Fruit fly (Drosophila melanogaster) whole organism, embryonic: ENCODE results near the gene CG42268.

ENCODE experiments used
- Atf6 ChIP-seq: fragments of 200-800 bp; sonication (Bioruptor generic); IDR thresholded peaks from 2 replicates; pipeline ENCODE4 v1.3.6; 2022; ENCODE audit warnings: missing biosample characterization, missing genetic modification characterization
- BEAF-32 ChIP-seq: fragments of 200-800 bp; sonication (Bioruptor generic); optimal IDR thresholded peaks from 3 replicates; lab custom pipeline; 2017; ENCODE audit warnings: missing biosample characterization, missing genetic modification characterization, mild to moderate bottlenecking, moderate library complexity, missing genetic modification reagents
- C15 ChIP-seq: fragments of 200-800 bp; sonication (Bioruptor generic); IDR thresholded peaks from 3 replicates; pipeline ENCODE4 v1.3.6; 2022; ENCODE audit warnings: missing biosample characterization, missing genetic modification characterization
- CG10462 ChIP-seq: fragments of 200-800 bp; sonication (Bioruptor generic); optimal IDR thresholded peaks from 2 replicates; lab custom pipeline; 2016; ENCODE audit warnings: missing biosample characterization, missing genetic modification characterization
- CG10543 ChIP-seq: fragments of 200-800 bp; sonication (Bioruptor generic); optimal IDR thresholded peaks from 3 replicates; lab custom pipeline; 2017; ENCODE audit warnings: missing biosample characterization, mild to moderate bottlenecking, missing genetic modification characterization, moderate library complexity
- CG10565 ChIP-seq: fragments of 200-800 bp; sonication (Bioruptor generic); optimal IDR thresholded peaks from 3 replicates; lab custom pipeline; 2016; ENCODE audit warnings: missing biosample characterization, mild to moderate bottlenecking, missing genetic modification characterization
- CG11085 ChIP-seq: fragments of 200-800 bp; sonication (Bioruptor generic); IDR thresholded peaks from 2 replicates; pipeline ENCODE4 v1.3.6; 2022; ENCODE audit warnings: missing biosample characterization, missing genetic modification characterization
- CG11560 ChIP-seq: fragments of 200-800 bp; sonication (Bioruptor generic); IDR thresholded peaks from 3 replicates; pipeline ENCODE4 v1.3.6; 2022; ENCODE audit warnings: missing biosample characterization, missing genetic modification characterization
- CG11696 ChIP-seq: fragments of 200-800 bp; sonication (Bioruptor generic); IDR thresholded peaks from 2 replicates; pipeline ENCODE4 v1.3.6; 2022; ENCODE audit warnings: missing biosample characterization, missing genetic modification characterization
- CG11723 ChIP-seq: fragments of 200-800 bp; sonication (Bioruptor generic); optimal IDR thresholded peaks from 2 replicates; lab custom pipeline; 2017; ENCODE audit warnings: missing biosample characterization, mild to moderate bottlenecking, missing genetic modification characterization
- CG12236 ChIP-seq: fragments of 200-800 bp; sonication (Bioruptor generic); optimal IDR thresholded peaks from 2 replicates; lab custom pipeline; 2016; ENCODE audit warnings: missing biosample characterization, missing genetic modification characterization
- CG13123 ChIP-seq: fragments of 200-800 bp; sonication (Bioruptor generic); optimal IDR thresholded peaks from 2 replicates; lab custom pipeline; 2016; ENCODE audit warnings: missing biosample characterization, missing genetic modification characterization
- CG14014 ChIP-seq: fragments of 200-800 bp; sonication (Bioruptor generic); IDR thresholded peaks from 2 replicates; pipeline ENCODE4 v1.3.6; 2022; ENCODE audit warnings: missing biosample characterization, missing genetic modification characterization
- CG15514 ChIP-seq: fragments of 200-800 bp; sonication (Bioruptor generic); optimal IDR thresholded peaks from 3 replicates; lab custom pipeline; 2017; ENCODE audit warnings: missing biosample characterization, missing genetic modification characterization, mild to moderate bottlenecking, moderate library complexity, missing genetic modification reagents
- CG17568 ChIP-seq: fragments of 200-800 bp; sonication (Bioruptor generic); optimal IDR thresholded peaks from 2 replicates; lab custom pipeline; 2018; ENCODE audit warnings: missing biosample characterization, mild to moderate bottlenecking, missing genetic modification characterization, moderate library complexity
- CG1832 ChIP-seq: fragments of 200-800 bp; sonication (Bioruptor generic); optimal IDR thresholded peaks from 2 replicates; lab custom pipeline; 2017; ENCODE audit warnings: missing biosample characterization, mild to moderate bottlenecking, missing genetic modification characterization, inconsistent platforms
- CG2116 ChIP-seq: fragments of 200-800 bp; sonication (Bioruptor generic); optimal IDR thresholded peaks from 3 replicates; lab custom pipeline; 2018; ENCODE audit warnings: missing biosample characterization, mild to moderate bottlenecking, missing genetic modification characterization
- CG3163 ChIP-seq: fragments of 200-800 bp; sonication (Bioruptor generic); optimal IDR thresholded peaks from 3 replicates; lab custom pipeline; 2016; ENCODE audit warnings: missing biosample characterization, missing genetic modification characterization
- CG3726 ChIP-seq: fragments of 200-800 bp; sonication (Bioruptor generic); IDR thresholded peaks from 3 replicates; pipeline ENCODE4, ENCODE4 v1.3.6; 2022; ENCODE audit warnings: missing biosample characterization, missing genetic modification characterization
- CG4424 ChIP-seq: fragments of 200-800 bp; sonication (Bioruptor generic); optimal IDR thresholded peaks from 3 replicates; lab custom pipeline; 2016; ENCODE audit warnings: missing biosample characterization, missing genetic modification characterization
- CG4730 ChIP-seq: fragments of 200-800 bp; sonication (Bioruptor generic); IDR thresholded peaks from 2 replicates; pipeline ENCODE4 v1.3.6; 2022; ENCODE audit warnings: missing biosample characterization, missing genetic modification characterization
- CG6254 ChIP-seq: fragments of 200-800 bp; sonication (Bioruptor generic); optimal IDR thresholded peaks from 3 replicates; lab custom pipeline; 2017; ENCODE audit warnings: mild to moderate bottlenecking, missing biosample characterization, missing genetic modification reagents, missing genetic modification characterization
- CG8089 ChIP-seq: fragments of 200-800 bp; sonication (Bioruptor generic); optimal IDR thresholded peaks from 3 replicates; lab custom pipeline; 2016; ENCODE audit warnings: missing biosample characterization, missing genetic modification characterization
- CG8388 ChIP-seq: fragments of 200-800 bp; sonication (Bioruptor generic); optimal IDR thresholded peaks from 2 replicates; lab custom pipeline; 2019; ENCODE audit warnings: missing biosample characterization, mild to moderate bottlenecking, missing genetic modification characterization, moderate library complexity
- CG8924 ChIP-seq: fragments of 200-800 bp; optimal IDR thresholded peaks from 3 replicates; lab custom pipeline; 2019; ENCODE audit warnings: missing biosample characterization, mild to moderate bottlenecking, missing genetic modification characterization, moderate library complexity
- D19A ChIP-seq: fragments of 200-800 bp; optimal IDR thresholded peaks from 3 replicates; lab custom pipeline; 2019; ENCODE audit warnings: missing biosample characterization, mild to moderate bottlenecking, missing genetic modification characterization, moderate library complexity
- Dek ChIP-seq: fragments of 200-800 bp; sonication (Bioruptor generic); optimal IDR thresholded peaks from 3 replicates; lab custom pipeline; 2019; ENCODE audit warnings: missing biosample characterization, mild to moderate bottlenecking, missing genetic modification characterization, moderate library complexity
- HLHmδ ChIP-seq: fragments of 200-800 bp; sonication (Bioruptor generic); optimal IDR thresholded peaks from 2 replicates; lab custom pipeline; 2018; ENCODE audit warnings: missing biosample characterization, mild to moderate bottlenecking, missing genetic modification characterization, moderate library complexity
- HmgZ ChIP-seq: fragments of 200-800 bp; sonication (Bioruptor generic); optimal IDR thresholded peaks from 2 replicates; lab custom pipeline; 2018; ENCODE audit warnings: missing biosample characterization, mild to moderate bottlenecking, missing genetic modification characterization
- MTF-1 ChIP-seq: fragments of 200-800 bp; sonication (Bioruptor generic); optimal IDR thresholded peaks from 2 replicates; lab custom pipeline; 2018; ENCODE audit warnings: missing biosample characterization, mild to moderate bottlenecking, missing genetic modification characterization, borderline replicate concordance
- Poxn ChIP-seq: fragments of 200-800 bp; sonication (Bioruptor generic); IDR thresholded peaks from 2 replicates; pipeline ENCODE4 v1.3.6; 2022; ENCODE audit warnings: missing biosample characterization, missing genetic modification characterization
- Ravus ChIP-seq: fragments of 200-800 bp; sonication (Bioruptor generic); IDR thresholded peaks from 2 replicates; pipeline ENCODE4 v1.3.6; 2022; ENCODE audit warnings: missing biosample characterization, missing genetic modification characterization
- Taf1 ChIP-seq: fragments of 200-800 bp; sonication (Bioruptor generic); IDR thresholded peaks from 2 replicates; pipeline ENCODE4 v1.3.6; 2022; ENCODE audit warnings: missing biosample characterization, missing genetic modification characterization
- abd-A ChIP-seq: fragments of 200-800 bp; sonication (Bioruptor generic); optimal IDR thresholded peaks from 3 replicates; lab custom pipeline; 2019; ENCODE audit warnings: missing biosample characterization, mild to moderate bottlenecking, missing genetic modification characterization, moderate library complexity
- ash1 ChIP-seq: fragments of 200-800 bp; sonication (Bioruptor generic); optimal IDR thresholded peaks from 2 replicates; lab custom pipeline; 2018; ENCODE audit warnings: missing biosample characterization, mild to moderate bottlenecking, missing genetic modification characterization
- br ChIP-seq: fragments of >200 bp; optimal IDR thresholded peaks from 2 replicates; lab custom pipeline; 2017
- emc ChIP-seq: fragments of 200-800 bp; sonication (Bioruptor generic); optimal IDR thresholded peaks from 2 replicates; lab custom pipeline; 2016; ENCODE audit warnings: missing biosample characterization, missing genetic modification characterization
- ewg ChIP-seq: fragments of 200-800 bp; sonication (Bioruptor generic); optimal IDR thresholded peaks from 3 replicates; lab custom pipeline; 2017; ENCODE audit warnings: mild to moderate bottlenecking, missing biosample characterization, missing genetic modification reagents, missing genetic modification characterization
- eyg ChIP-seq: fragments of 200-800 bp; sonication (Bioruptor generic); optimal IDR thresholded peaks from 3 replicates; lab custom pipeline; 2016; ENCODE audit warnings: missing biosample characterization, missing genetic modification characterization
- hbn ChIP-seq: fragments of 200-800 bp; sonication (Bioruptor generic); IDR thresholded peaks from 2 replicates; pipeline ENCODE4 v1.3.6; 2022; ENCODE audit warnings: missing biosample characterization, missing genetic modification characterization; ENCODE audit not compliant: partially characterized antibody
- inv ChIP-seq: fragments of 200-800 bp; sonication (Bioruptor generic); IDR thresholded peaks from 2 replicates; pipeline ENCODE4 v1.3.6; 2022; ENCODE audit warnings: missing biosample characterization, missing genetic modification characterization; ENCODE audit not compliant: partially characterized antibody
- klu ChIP-seq: fragments of 200-800 bp; sonication (Bioruptor generic); IDR thresholded peaks from 2 replicates; pipeline ENCODE4 v1.3.6; 2022; ENCODE audit warnings: missing biosample characterization, missing genetic modification characterization
- luna ChIP-seq: fragments of 200-800 bp; sonication (Bioruptor generic); optimal IDR thresholded peaks from 2 replicates; lab custom pipeline; 2016; ENCODE audit warnings: missing biosample characterization, missing genetic modification characterization
- otp ChIP-seq: fragments of 200-800 bp; sonication (Bioruptor generic); IDR thresholded peaks from 3 replicates; pipeline ENCODE4, ENCODE4 v1.3.6; 2022; ENCODE audit warnings: missing biosample characterization, missing genetic modification characterization
- pho ChIP-seq: fragments of 200-800 bp; sonication (Bioruptor generic); optimal IDR thresholded peaks from 2 replicates; lab custom pipeline; 2016; ENCODE audit warnings: missing biosample characterization, missing genetic modification characterization
- row ChIP-seq: fragments of 200-800 bp; sonication (Bioruptor generic); IDR thresholded peaks from 3 replicates; pipeline ENCODE4 v1.3.6; 2022; ENCODE audit warnings: missing biosample characterization, missing genetic modification characterization
- sens-2 ChIP-seq: fragments of 200-800 bp; sonication (Bioruptor generic); IDR thresholded peaks from 2 replicates; pipeline ENCODE4 v1.3.6; 2022; ENCODE audit warnings: missing biosample characterization, missing genetic modification characterization
- shn ChIP-seq: fragments of 200-800 bp; sonication (Bioruptor generic); optimal IDR thresholded peaks from 3 replicates; lab custom pipeline; 2016; ENCODE audit warnings: missing biosample characterization, missing genetic modification characterization
- ssp ChIP-seq: fragments of 200-800 bp; sonication (Bioruptor generic); IDR thresholded peaks from 2 replicates; pipeline ENCODE4 v1.3.6; 2022; ENCODE audit warnings: missing biosample characterization, missing genetic modification characterization
- tap ChIP-seq: fragments of 200-800 bp; optimal IDR thresholded peaks from 3 replicates; lab custom pipeline; 2019; ENCODE audit warnings: missing biosample characterization, mild to moderate bottlenecking, missing genetic modification characterization, moderate library complexity
- tna ChIP-seq: fragments of 200-800 bp; sonication (Bioruptor generic); IDR thresholded peaks from 2 replicates; pipeline ENCODE4 v1.3.6; 2022; ENCODE audit warnings: missing biosample characterization, missing genetic modification characterization; ENCODE audit not compliant: partially characterized antibody

The CG42268 gene

DNA sequence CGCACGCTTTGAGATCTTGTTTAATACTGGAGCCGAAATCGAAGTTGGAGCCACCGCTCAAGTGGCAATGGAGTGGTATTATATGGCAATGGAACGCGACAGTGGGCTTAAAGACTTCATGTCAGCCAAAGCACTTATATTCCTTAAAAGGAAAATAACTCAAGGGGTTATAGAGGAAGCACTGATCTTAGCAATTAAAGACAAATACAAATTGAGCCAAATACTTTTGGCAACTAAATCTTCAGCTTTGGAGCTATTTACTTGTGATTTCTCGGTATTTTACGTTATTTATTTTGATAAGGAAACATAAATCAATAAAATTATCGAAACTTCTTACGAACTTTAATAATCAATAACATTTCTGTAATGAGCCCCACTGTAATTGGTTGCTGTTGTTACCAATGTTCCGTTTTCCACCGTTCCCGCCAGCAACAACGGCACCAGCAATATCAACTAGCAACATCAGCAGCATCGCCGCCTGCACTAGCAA, 16.1 kb downstream of the CG42268 start (continued):
- TF ChIP-seq HmgZ (tag; lab: Kevin White, UChicago) (peak; percentile 51), ash1 (GFP tag; lab: Kevin White, UChicago) (no peak), D19A (tag; lab: Kevin White, UChicago) (peak; percentile 92), emc (GFP tag; lab: Kevin White, UChicago) (peak; percentile 40), CG15514 (GFP tag; lab: Kevin White, UChicago) (peak; percentile 74), Atf6 (GFP tag; lab: Robert Waterston, UW) (peak; percentile 85), Taf1 (GFP tag; lab: Robert Waterston, UW) (peak; percentile 48; the same call in 1 of the 2 replicates), otp (peak; percentile 61; the same call in 1 of the 3 replicates), CG11723 (peak; percentile 59), BEAF-32 (GFP tag; lab: Kevin White, UChicago) (no peak), CG4730 (GFP tag; lab: Robert Waterston, UW) (peak; percentile 88), CG2116 (GFP tag; lab: Kevin White, UChicago) (peak; percentile 27), row (GFP tag; lab: Robert Waterston, UW) (peak; percentile 84), Dek (tag; lab: Kevin White, UChicago) (peak; percentile 75), luna (GFP tag; lab: Kevin White, UChicago) (no peak), CG1832 (GFP tag; lab: Kevin White, UChicago) (no peak), ewg (GFP tag; lab: Kevin White, UChicago) (peak; percentile 66), CG12236 (GFP tag; lab: Kevin White, UChicago) (peak; percentile 7), CG4424 (GFP tag; lab: Kevin White, UChicago) (peak; percentile 96), tna (GFP tag; lab: Robert Waterston, UW) (no peak), abd-A (tag; lab: Kevin White, UChicago) (peak; percentile 29), C15 (GFP tag; lab: Robert Waterston, UW) (peak; percentile 68; the same call in 1 of the 3 replicates), Poxn (GFP tag; lab: Robert Waterston, UW) (no peak), CG3163 (GFP tag; lab: Kevin White, UChicago) (peak; percentile 27), MTF-1 (peak; percentile 76), hbn (no peak), HLHmδ (GFP tag; lab: Kevin White, UChicago) (no peak), sens-2 (peak; percentile 71), br (lab: Kevin White, UChicago) (no peak), CG10565 (GFP tag; lab: Kevin White, UChicago) (peak; percentile 71), tap (peak; percentile 91), ssp (peak; percentile 58), CG10462 (GFP tag; lab: Kevin White, UChicago) (peak; percentile 40), CG10543 (GFP tag; lab: Kevin White, UChicago) (peak; percentile 45), inv (GFP tag; lab: Robert Waterston, UW) (no peak), CG11560 (peak; percentile 65; the same call in 2 of the 3 replicates), Ravus (GFP tag; lab: Robert Waterston, UW) (peak; percentile 41), eyg (GFP tag; lab: Kevin White, UChicago) (peak; percentile 89), CG11085 (GFP tag; lab: Robert Waterston, UW) (peak; percentile 65), shn (peak; percentile 38), CG11696 (GFP tag; lab: Robert Waterston, UW) (peak; percentile 72), klu (GFP tag; lab: Robert Waterston, UW) (peak; percentile 55; the same call in 1 of the 2 replicates), CG3726 (GFP tag; lab: Robert Waterston, UW) (peak; percentile 90), CG17568 (GFP tag; lab: Kevin White, UChicago) (peak; percentile 17), CG13123 (GFP tag; lab: Kevin White, UChicago) (no peak), CG6254 (peak; percentile 92), CG14014 (GFP tag; lab: Robert Waterston, UW) (peak; percentile 78), pho (GFP tag; lab: Kevin White, UChicago) (peak; percentile 38), CG8924 (tag; lab: Kevin White, UChicago) (peak; percentile 93), CG8388 (GFP tag; lab: Kevin White, UChicago) (peak; percentile 86), CG8089 (GFP tag; lab: Kevin White, UChicago) (peak; percentile 34)
